Fruit fly (Drosophila melanogaster): Measurements from ENCODE around the gene sgl.

Gene sgl

dm6 chr3L:7008351-7008750 is 43.8 kb upstream of the sgl start (continued):
- TF ChIP-seq bowl (GFP tag; IDR thresholded peaks at IDR 0.05) (peak; percentile 29; the same call in 1 of the 2 replicates), Sry-δ (GFP tag; optimal IDR thresholded peaks at IDR 0.05) (peak; percentile 17), CG33557 (GFP tag; optimal IDR thresholded peaks at IDR 0.05) (peak; percentile 51), wek (GFP tag; optimal IDR thresholded peaks at IDR 0.05) (no peak), CG30020 (tag; optimal IDR thresholded peaks at IDR 0.05) (no peak), ATbp (GFP tag; optimal IDR thresholded peaks at IDR 0.05) (peak; percentile 65), CG10979 (tag; optimal IDR thresholded peaks at IDR 0.05) (peak; percentile 93), ara (GFP tag; IDR thresholded peaks at IDR 0.05) (peak; percentile 46; the same call in 1 of the 2 replicates), CG13123 (GFP tag; optimal IDR thresholded peaks at IDR 0.05) (peak; percentile 53), CG16779 (GFP tag; IDR thresholded peaks at IDR 0.05) (no peak), CG10462 (GFP tag; optimal IDR thresholded peaks at IDR 0.05) (peak; percentile 75), cg (GFP tag; optimal IDR thresholded peaks at IDR 0.05) (no peak), fd96Cb (tag; optimal IDR thresholded peaks at IDR 0.05) (peak; percentile 92), CG12391 (tag; optimal IDR thresholded peaks at IDR 0.05) (peak; percentile 91), zf30C (GFP tag; optimal IDR thresholded peaks at IDR 0.05) (no peak), zen (tag; optimal IDR thresholded peaks at IDR 0.05) (no peak), CG18764 (GFP tag; optimal IDR thresholded peaks at IDR 0.05) (peak; percentile 70), HLH4C (GFP tag; IDR thresholded peaks at IDR 0.05; ENCODE audit: partially characterized antibody) (no peak), mirr (GFP tag; optimal IDR thresholded peaks at IDR 0.05) (no peak), Adf1 (GFP tag; IDR thresholded peaks at IDR 0.05) (no peak), CG14965 (GFP tag; optimal IDR thresholded peaks at IDR 0.05; ENCODE audit: borderline replicate concordance) (no peak), E2f2 (GFP tag; IDR thresholded peaks at IDR 0.05) (peak; percentile 55; the same call in 1 of the 2 replicates), CG5180 (GFP tag; optimal IDR thresholded peaks at IDR 0.05) (peak; percentile 83), HmgZ (tag; optimal IDR thresholded peaks at IDR 0.05) (peak; percentile 58), CG4854 (GFP tag; optimal IDR thresholded peaks at IDR 0.05) (peak; percentile 21), NFAT (GFP tag; IDR thresholded peaks at IDR 0.05) (no peak), pho (GFP tag; optimal IDR thresholded peaks at IDR 0.05) (peak; percentile 12), ewg (GFP tag; optimal IDR thresholded peaks at IDR 0.05) (peak; percentile 80), lmd (GFP tag; IDR thresholded peaks at IDR 0.05) (peak; percentile 78), wdn (GFP tag; IDR thresholded peaks at IDR 0.05) (no peak), bab2 (GFP tag; optimal IDR thresholded peaks at IDR 0.05) (peak; percentile 36), CG18262 (tag; optimal IDR thresholded peaks at IDR 0.05) (peak; percentile 88), CG30431 (GFP tag; optimal IDR thresholded peaks at IDR 0.05) (peak; percentile 24), lola (GFP tag; optimal IDR thresholded peaks at IDR 0.05) (peak in 1 of 3 experiments; percentile 88), grau (tag; optimal IDR thresholded peaks at IDR 0.05) (peak; percentile 88), tin (GFP tag; optimal IDR thresholded peaks at IDR 0.05) (peak; percentile 78), Bdp1 (GFP tag; optimal IDR thresholded peaks at IDR 0.05) (peak; percentile 36), Mrtf (GFP tag; IDR thresholded peaks at IDR 0.05) (no peak; the same call in 2 of the 3 replicates), CG9876 (GFP tag; optimal IDR thresholded peaks at IDR 0.05) (no peak), CG10147 (GFP tag; optimal IDR thresholded peaks at IDR 0.05) (peak; percentile 92), tio (GFP tag; optimal IDR thresholded peaks at IDR 0.05) (peak; percentile 75), abd-A (tag; optimal IDR thresholded peaks at IDR 0.05) (no peak), Abd-B (GFP tag; optimal IDR thresholded peaks at IDR 0.05) (peak; percentile 90), ase (GFP tag; IDR thresholded peaks at IDR 0.05) (peak; percentile 52; the same call in 2 of the 3 replicates), bcd (GFP tag; optimal IDR thresholded peaks at IDR 0.05) (peak; percentile 84), HHEX (GFP tag; optimal IDR thresholded peaks at IDR 0.05) (peak; percentile 78), CG9437 (GFP tag; optimal IDR thresholded peaks at IDR 0.05) (peak; percentile 87), tup (GFP tag; optimal IDR thresholded peaks at IDR 0.05) (no peak), odd (GFP tag; optimal IDR thresholded peaks at IDR 0.05) (peak; percentile 85), CG10209 (GFP tag; optimal IDR thresholded peaks at IDR 0.05) (peak; percentile 87)

All from whole organism, embryonic.